Worm (Caenorhabditis elegans): ENCODE data around the gene sod-4.

- TF ChIP-seq him-1 (tag; optimal IDR thresholded peaks at IDR 0.05) (no peak), dao-5 (tag; optimal IDR thresholded peaks at IDR 0.05) (no peak), W03F9.2 (tag; optimal IDR thresholded peaks at IDR 0.05) (peak; percentile 56)
These were observed 42.6 kb upstream of the sod-4 start, which contains the start of gene eif-2Balpha for ce11 chrIII:9542816-9543215.
